In the genomic region with DNA sequence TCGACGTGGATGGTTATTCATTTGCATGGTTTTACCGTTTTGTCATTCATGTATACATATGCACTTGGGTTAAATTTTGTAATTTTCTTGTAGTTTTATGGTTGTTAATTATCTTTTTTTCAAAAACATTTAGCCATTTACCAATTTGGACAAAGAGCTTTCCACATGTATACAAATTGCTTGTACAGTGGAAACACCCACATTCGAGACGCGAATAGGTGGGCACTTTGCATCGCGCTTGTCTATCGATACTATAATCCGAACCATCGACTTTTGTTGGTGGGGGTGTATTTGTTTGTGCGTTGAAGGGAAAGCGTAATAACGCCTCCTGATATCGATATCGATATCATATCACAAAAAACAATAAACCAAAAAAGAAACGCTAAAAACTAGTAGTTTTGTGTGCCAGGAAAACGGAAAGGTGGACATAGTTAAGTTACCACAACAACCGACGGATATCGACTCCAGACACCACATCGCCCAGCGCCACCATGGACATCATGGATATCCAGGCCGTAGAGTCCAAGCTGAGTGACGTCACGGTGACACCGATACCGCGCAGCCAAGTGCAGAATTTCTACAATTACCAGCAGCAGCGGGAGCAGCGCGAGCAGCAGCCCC, we compare ENCODE assay signal across 1 fruit fly cellular context.
TF ChIP-seq lines count a peak whose summit lies in the region.

A gene (plus strand): TSS at position 294 of the 621 bp plus-strand sequence.

TF ChIP-seq in whole organism, embryonic, 481 proteins besides CTCF, POLR2A, EP300 and RAD21 (continued from another document and continues in another):
- TF ChIP-seq CG7372 (GFP tag; IDR thresholded peaks at IDR 0.05; lab: Robert Waterston, UW) (no peak), CG3726 (GFP tag; IDR thresholded peaks at IDR 0.05; lab: Robert Waterston, UW) (no peak), CG18619 (GFP tag; optimal IDR thresholded peaks at IDR 0.05; lab: Kevin White, UChicago) (no peak), yki (optimal IDR thresholded peaks at IDR 0.05; lab: Kevin White, UChicago) (no peak), fu2 (GFP tag; optimal IDR thresholded peaks at IDR 0.05; lab: Kevin White, UChicago) (peak; percentile 26), E2f1 (GFP tag; IDR thresholded peaks at IDR 0.05; lab: Robert Waterston, UW) (no peak), CG15696 (tag; optimal IDR thresholded peaks at IDR 0.05; lab: Kevin White, UChicago) (no peak), zen (tag; optimal IDR thresholded peaks at IDR 0.05; lab: Kevin White, UChicago) (peak; percentile 25), CG33557 (GFP tag; optimal IDR thresholded peaks at IDR 0.05; lab: Kevin White, UChicago) (no peak), lov (optimal IDR thresholded peaks at IDR 0.05; lab: Kevin White, UChicago) (no peak), lov (GFP tag; IDR thresholded peaks at IDR 0.05; lab: Robert Waterston, UW) (no peak), CG12391 (tag; optimal IDR thresholded peaks at IDR 0.05; lab: Kevin White, UChicago) (peak; percentile 32), Bteb2 (GFP tag; optimal IDR thresholded peaks at IDR 0.05; lab: Kevin White, UChicago) (no peak), CG33213 (GFP tag; optimal IDR thresholded peaks at IDR 0.05; lab: Kevin White, UChicago) (no peak), CG9437 (GFP tag; optimal IDR thresholded peaks at IDR 0.05; lab: Kevin White, UChicago) (no peak), CG13894 (tag; optimal IDR thresholded peaks at IDR 0.05; lab: Kevin White, UChicago) (peak; percentile 31), CG16779 (GFP tag; IDR thresholded peaks at IDR 0.05; lab: Robert Waterston, UW) (no peak), stwl (tag; optimal IDR thresholded peaks at IDR 0.05; lab: Kevin White, UChicago) (peak; percentile 46), CG3163 (GFP tag; optimal IDR thresholded peaks at IDR 0.05; lab: Kevin White, UChicago) (peak; percentile 22), Atf3 (GFP tag; optimal IDR thresholded peaks at IDR 0.05; lab: Kevin White, UChicago) (peak; percentile 48), CG12219 (GFP tag; optimal IDR thresholded peaks at IDR 0.05; lab: Kevin White, UChicago) (no peak), org-1 (GFP tag; optimal IDR thresholded peaks at IDR 0.05; lab: Kevin White, UChicago) (no peak), CG1832 (GFP tag; optimal IDR thresholded peaks at IDR 0.05; lab: Kevin White, UChicago) (no peak), disco-r (GFP tag; optimal IDR thresholded peaks at IDR 0.05; lab: Kevin White, UChicago) (no peak), schlank (tag; optimal IDR thresholded peaks at IDR 0.05; lab: Kevin White, UChicago) (no peak), CG8281 (tag; optimal IDR thresholded peaks at IDR 0.05; lab: Kevin White, UChicago) (no peak), CG10274 (GFP tag; optimal IDR thresholded peaks at IDR 0.05; lab: Kevin White, UChicago) (no peak), Antp (GFP tag; optimal IDR thresholded peaks at IDR 0.05; lab: Kevin White, UChicago) (peak; percentile 36), CG2199 (GFP tag; IDR thresholded peaks at IDR 0.05; lab: Robert Waterston, UW) (no peak), CG3407 (GFP tag; optimal IDR thresholded peaks at IDR 0.05; lab: Kevin White, UChicago) (no peak), z (GFP tag; IDR thresholded peaks at IDR 0.05; lab: Robert Waterston, UW) (no peak), Side (GFP tag; optimal IDR thresholded peaks at IDR 0.05; lab: Kevin White, UChicago) (peak; percentile 13), ems (GFP tag; optimal IDR thresholded peaks at IDR 0.05; lab: Kevin White, UChicago) (no peak), Doc3 (GFP tag; IDR thresholded peaks at IDR 0.05; lab: Robert Waterston, UW; ENCODE audit: partially characterized antibody) (no peak; the same call in 2 of the 3 replicates), Dll (GFP tag; IDR thresholded peaks at IDR 0.05; lab: Robert Waterston, UW; ENCODE audit: partially characterized antibody) (peak; percentile 69; the same call in 3 of the 4 replicates), Nf-YA (GFP tag; IDR thresholded peaks at IDR 0.05; lab: Robert Waterston, UW) (no peak), CG1603 (tag; optimal IDR thresholded peaks at IDR 0.05; lab: Kevin White, UChicago) (peak; percentile 77), CG31441 (GFP tag; IDR thresholded peaks at IDR 0.05; lab: Robert Waterston, UW) (no peak), CG4360 (GFP tag; IDR thresholded peaks at IDR 0.05; lab: Robert Waterston, UW) (no peak), hkb (optimal IDR thresholded peaks at IDR 0.05; lab: Kevin White, UChicago) (no peak), hkb (GFP tag; IDR thresholded peaks at IDR 0.05; lab: Robert Waterston, UW) (peak; percentile 25; the same call in 1 of the 2 replicates), Myb (GFP tag; optimal IDR thresholded peaks at IDR 0.05; lab: Kevin White, UChicago) (peak; percentile 57), gsb-n (tag; optimal IDR thresholded peaks at IDR 0.05; lab: Kevin White, UChicago) (no peak), CG11093 (GFP tag; IDR thresholded peaks at IDR 0.05; lab: Robert Waterston, UW) (no peak), CG2678 (tag; optimal IDR thresholded peaks at IDR 0.05; lab: Kevin White, UChicago) (peak; percentile 35), Bgb (GFP tag; IDR thresholded peaks at IDR 0.05; lab: Robert Waterston, UW; ENCODE audit: partially characterized antibody) (peak; percentile 70), ash1 (GFP tag; optimal IDR thresholded peaks at IDR 0.05; lab: Kevin White, UChicago) (no peak), Hr78 (GFP tag; optimal IDR thresholded peaks at IDR 0.05; lab: Kevin White, UChicago) (no peak), btn (GFP tag; optimal IDR thresholded peaks at IDR 0.05; lab: Kevin White, UChicago) (no peak), Ada2b (GFP tag; IDR thresholded peaks at IDR 0.05; lab: Robert Waterston, UW) (no peak), CG17802 (tag; optimal IDR thresholded peaks at IDR 0.05; lab: Kevin White, UChicago) (peak; percentile 86), lmd (GFP tag; IDR thresholded peaks at IDR 0.05; lab: Robert Waterston, UW) (no peak), phol (tag; optimal IDR thresholded peaks at IDR 0.05; lab: Kevin White, UChicago) (peak; percentile 37), unc-4 (GFP tag; IDR thresholded peaks at IDR 0.05; lab: Robert Waterston, UW; ENCODE audit: partially characterized antibody) (peak; percentile 65), Hr3 (GFP tag; optimal IDR thresholded peaks at IDR 0.05; lab: Kevin White, UChicago) (peak; percentile 23), crp (GFP tag; optimal IDR thresholded peaks at IDR 0.05; lab: Kevin White, UChicago) (no peak), ara (GFP tag; IDR thresholded peaks at IDR 0.05; lab: Robert Waterston, UW) (no peak), ken (GFP tag; IDR thresholded peaks at IDR 0.05; lab: Robert Waterston, UW) (0 out of 3 replicates have a peak, but pooled peaks have one; percentile 10), ranshi (GFP tag; IDR thresholded peaks at IDR 0.05; lab: Robert Waterston, UW) (0 out of 2 replicates have a peak, but pooled peaks have one; percentile 29), Xrp1 (GFP tag; IDR thresholded peaks at IDR 0.05; lab: Robert Waterston, UW) (peak; percentile 9; the same call in 1 of the 2 replicates), tap (tag; optimal IDR thresholded peaks at IDR 0.05; lab: Kevin White, UChicago) (no peak), da (GFP tag; optimal IDR thresholded peaks at IDR 0.05; lab: Kevin White, UChicago) (no peak), CG4404 (GFP tag; IDR thresholded peaks at IDR 0.05; lab: Robert Waterston, UW) (no peak), pan (optimal IDR thresholded peaks at IDR 0.05; lab: Kevin White, UChicago) (no peak), pan (GFP tag; optimal IDR thresholded peaks at IDR 0.05 in 1 of 2, IDR thresholded peaks at IDR 0.05 in 1 of 2) (no peak), HLH54F (GFP tag; optimal IDR thresholded peaks at IDR 0.05; lab: Kevin White, UChicago) (peak; percentile 42), usp (GFP tag; optimal IDR thresholded peaks at IDR 0.05; lab: Kevin White, UChicago) (no peak), Dbx (GFP tag; IDR thresholded peaks at IDR 0.05; lab: Robert Waterston, UW) (no peak), fd64A (GFP tag; optimal IDR thresholded peaks at IDR 0.05; lab: Kevin White, UChicago) (no peak), CG30431 (GFP tag; optimal IDR thresholded peaks at IDR 0.05; lab: Kevin White, UChicago) (peak; percentile 22), Opbp (GFP tag; IDR thresholded peaks at IDR 0.05; lab: Robert Waterston, UW; ENCODE audit: partially characterized antibody) (peak; percentile 74), ttk (GFP tag; IDR thresholded peaks at IDR 0.05; lab: Robert Waterston, UW) (no peak), CG17612 (GFP tag; IDR thresholded peaks at IDR 0.05; lab: Robert Waterston, UW) (no peak), CG3995 (GFP tag; optimal IDR thresholded peaks at IDR 0.05; lab: Kevin White, UChicago) (peak; percentile 33), amos (GFP tag; IDR thresholded peaks at IDR 0.05; lab: Robert Waterston, UW; ENCODE audit: partially characterized antibody) (peak; percentile 80), CG4820 (GFP tag; optimal IDR thresholded peaks at IDR 0.05; lab: Kevin White, UChicago) (no peak), CkIIα-i1 (GFP tag; IDR thresholded peaks at IDR 0.05; lab: Robert Waterston, UW) (no peak), Scr (GFP tag; IDR thresholded peaks at IDR 0.05; lab: Robert Waterston, UW; ENCODE audit: partially characterized antibody) (peak; percentile 69), Dp (GFP tag; optimal IDR thresholded peaks at IDR 0.05; lab: Kevin White, UChicago) (no peak), Atf-2 (GFP tag; optimal IDR thresholded peaks at IDR 0.05; lab: Kevin White, UChicago) (peak; percentile 18), dmrt99B (tag; optimal IDR thresholded peaks at IDR 0.05; lab: Kevin White, UChicago) (no peak), CG17361 (GFP tag; IDR thresholded peaks at IDR 0.05; lab: Robert Waterston, UW) (peak; percentile 47; the same call in 1 of the 3 replicates), cwo (GFP tag; optimal IDR thresholded peaks at IDR 0.05; lab: Kevin White, UChicago) (no peak), cad (GFP tag; optimal IDR thresholded peaks at IDR 0.05; lab: Kevin White, UChicago) (no peak), sisA (GFP tag; IDR thresholded peaks at IDR 0.05; lab: Robert Waterston, UW) (no peak), row (GFP tag; IDR thresholded peaks at IDR 0.05; lab: Robert Waterston, UW) (peak; percentile 77), az2 (GFP tag; optimal IDR thresholded peaks at IDR 0.05; lab: Kevin White, UChicago) (peak; percentile 16), exex (tag; optimal IDR thresholded peaks at IDR 0.05; lab: Kevin White, UChicago) (no peak), Meics (GFP tag; optimal IDR thresholded peaks at IDR 0.05; lab: Kevin White, UChicago) (peak; percentile 0), tna (GFP tag; IDR thresholded peaks at IDR 0.05; lab: Robert Waterston, UW; ENCODE audit: partially characterized antibody) (peak; percentile 81; the same call in 1 of the 2 replicates), CG9932 (GFP tag; IDR thresholded peaks at IDR 0.05; lab: Robert Waterston, UW) (peak; percentile 55; the same call in 1 of the 2 replicates), Tbp (GFP tag; optimal IDR thresholded peaks at IDR 0.05; lab: Kevin White, UChicago) (no peak), CG1792 (GFP tag; optimal IDR thresholded peaks at IDR 0.05; lab: Kevin White, UChicago) (no peak), CG12744 (GFP tag; optimal IDR thresholded peaks at IDR 0.05; lab: Kevin White, UChicago) (no peak), tll (GFP tag; optimal IDR thresholded peaks at IDR 0.05; lab: Kevin White, UChicago) (peak in 1 of 2 experiments; percentile 71), her (GFP tag; optimal IDR thresholded peaks at IDR 0.05; lab: Kevin White, UChicago) (peak; percentile 50), tio (GFP tag; optimal IDR thresholded peaks at IDR 0.05; lab: Kevin White, UChicago) (no peak), CG14860 (GFP tag; IDR thresholded peaks at IDR 0.05; lab: Robert Waterston, UW; ENCODE audit: partially characterized antibody) (peak; percentile 72), CG1024 (GFP tag; IDR thresholded peaks at IDR 0.05; lab: Robert Waterston, UW) (peak; percentile 78), bowl (GFP tag; IDR thresholded peaks at IDR 0.05; lab: Robert Waterston, UW) (no peak), CG11247 (GFP tag; IDR thresholded peaks at IDR 0.05; lab: Robert Waterston, UW) (no peak), CG7786 (GFP tag; optimal IDR thresholded peaks at IDR 0.05; lab: Kevin White, UChicago) (peak; percentile 25), CG7928 (GFP tag; optimal IDR thresholded peaks at IDR 0.05; lab: Kevin White, UChicago) (no peak), kni (GFP tag; optimal IDR thresholded peaks at IDR 0.05; lab: Kevin White, UChicago) (no peak), pnt (GFP tag; optimal IDR thresholded peaks at IDR 0.05; lab: Kevin White, UChicago) (peak; percentile 50), CG2875 (GFP tag; optimal IDR thresholded peaks at IDR 0.05; lab: Kevin White, UChicago) (no peak), chm (GFP tag; IDR thresholded peaks at IDR 0.05; lab: Robert Waterston, UW) (no peak), bab2 (GFP tag; optimal IDR thresholded peaks at IDR 0.05; lab: Kevin White, UChicago) (peak; percentile 18), crc (GFP tag; optimal IDR thresholded peaks at IDR 0.05; lab: Kevin White, UChicago) (no peak), bsh (GFP tag; optimal IDR thresholded peaks at IDR 0.05; lab: Kevin White, UChicago) (peak in 1 of 2 experiments; percentile 7), slp2 (GFP tag; optimal IDR thresholded peaks at IDR 0.05; lab: Kevin White, UChicago) (peak; percentile 11), pita (GFP tag; optimal IDR thresholded peaks at IDR 0.05; lab: Kevin White, UChicago) (no peak), pros (GFP tag; optimal IDR thresholded peaks at IDR 0.05; lab: Kevin White, UChicago) (no peak), CG31224 (GFP tag; IDR thresholded peaks at IDR 0.05; lab: Robert Waterston, UW) (no peak), crol (GFP tag; IDR thresholded peaks at IDR 0.05; lab: Robert Waterston, UW) (peak; percentile 26; the same call in 1 of the 2 replicates), zen2 (GFP tag; IDR thresholded peaks at IDR 0.05; lab: Robert Waterston, UW; ENCODE audit: partially characterized antibody) (peak; percentile 61), CG8924 (tag; optimal IDR thresholded peaks at IDR 0.05; lab: Kevin White, UChicago) (peak; percentile 31), emc (GFP tag; optimal IDR thresholded peaks at IDR 0.05; lab: Kevin White, UChicago) (peak; percentile 21), CG7745 (tag; optimal IDR thresholded peaks at IDR 0.05; lab: Kevin White, UChicago) (no peak), Fer1 (GFP tag; optimal IDR thresholded peaks at IDR 0.05; lab: Kevin White, UChicago) (no peak), Six4 (GFP tag; optimal IDR thresholded peaks at IDR 0.05; lab: Kevin White, UChicago) (no peak), CG31388 (GFP tag; optimal IDR thresholded peaks at IDR 0.05; lab: Kevin White, UChicago) (no peak), CG8478 (optimal IDR thresholded peaks at IDR 0.05; lab: Kevin White, UChicago) (no peak), mld (GFP tag; IDR thresholded peaks at IDR 0.05; lab: Robert Waterston, UW; ENCODE audit: partially characterized antibody) (peak; percentile 70), CG13296 (GFP tag; optimal IDR thresholded peaks at IDR 0.05; lab: Kevin White, UChicago) (no peak)
